Worm (Caenorhabditis elegans): ENCODE data around the gene syx-16.

DNA sequence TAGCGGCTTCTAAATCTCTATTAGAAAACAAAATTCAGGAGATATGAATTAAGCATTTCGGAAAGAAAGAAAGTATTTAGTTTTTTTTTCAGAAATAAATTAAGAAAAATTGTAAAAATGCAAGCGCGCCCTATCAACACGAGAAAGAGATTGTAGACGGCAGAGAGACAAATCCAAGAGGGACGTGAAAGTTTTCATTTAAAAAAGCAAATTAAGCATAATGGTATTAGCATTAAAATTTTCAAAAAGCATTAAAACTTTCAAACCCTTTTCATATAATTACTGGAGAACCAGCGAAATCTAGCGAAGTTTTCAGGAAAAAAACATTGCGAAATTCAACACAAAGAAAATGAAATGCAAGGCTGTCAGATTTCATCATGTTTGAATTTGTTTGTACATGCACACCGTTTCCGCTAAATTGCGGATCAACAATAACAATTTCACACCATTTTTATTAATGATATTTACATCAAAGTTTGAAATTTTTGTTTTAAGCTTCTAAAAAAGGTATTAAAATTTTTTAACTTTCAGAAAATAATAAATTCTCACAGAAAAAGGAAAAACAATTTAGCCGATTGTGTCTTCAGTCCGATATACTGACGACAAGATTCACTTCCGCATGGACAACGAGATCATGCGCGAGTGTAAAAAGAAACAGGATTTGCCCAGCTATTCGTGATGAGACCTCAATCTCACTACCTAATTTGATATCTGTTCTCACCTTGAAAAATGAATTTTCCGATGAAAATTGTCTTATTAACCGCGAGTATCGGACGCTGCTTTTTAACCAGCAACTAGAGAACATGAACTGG lies 45.9 kb downstream of the syx-16 start, which contains the start of gene gars-1:
- TF ChIP-seq dao-5 (tag; optimal IDR thresholded peaks at IDR 0.05), result no peak
- no peak for TF ChIP-seq him-1 (tag; optimal IDR thresholded peaks at IDR 0.05)

Measured in whole organism, L4/young adult.